Worm (Caenorhabditis elegans) whole organism, midembryonic: ENCODE measurements around the gene C50H2.4.

Experiments
- T22C8.4 ChIP-seq: fragments of 200-800 bp; sonication (Bioruptor generic); IDR thresholded peaks from 2 replicates; pipeline ENCODE4 v1.3.6; 2022; ENCODE audit warnings: missing genetic modification characterization, missing compliant biosample characterization
- cog-1 ChIP-seq: sonication (generic microtip); optimal IDR thresholded peaks from 2 replicates; lab custom pipeline; 2016; ENCODE audit warnings: missing genetic modification characterization, missing compliant biosample characterization
- flt-1 ChIP-seq: fragments of 200-800 bp; sonication (Bioruptor generic); IDR thresholded peaks from 2 replicates; pipeline ENCODE4 v1.3.6; 2022; ENCODE audit warnings: missing genetic modification characterization, missing compliant biosample characterization
- klf-2 ChIP-seq: fragments of 200-800 bp; sonication (Bioruptor generic); conservative IDR thresholded peaks from 2 replicates; pipeline ENCODE4 v1.3.6; 2022; ENCODE audit warnings: missing genetic modification reagents, missing genetic modification characterization, missing compliant biosample characterization
- med-1 ChIP-seq: sonication (generic microtip); optimal IDR thresholded peaks from 2 replicates; lab custom pipeline; 2017; ENCODE audit warnings: missing genetic modification characterization, mild to moderate bottlenecking, missing compliant biosample characterization, antibody characterized with exemption, missing genetic modification reagents; ENCODE audit not compliant: insufficient read depth
- ref-1 ChIP-seq: fragments of 200-800 bp; sonication (Bioruptor generic); conservative IDR thresholded peaks from 2 replicates; pipeline ENCODE4 v1.3.6; 2022; ENCODE audit warnings: missing genetic modification reagents, missing genetic modification characterization, missing compliant biosample characterization
- ztf-23 ChIP-seq: fragments of 200-800 bp; sonication (Bioruptor generic); IDR thresholded peaks from 2 replicates; pipeline ENCODE4 v1.3.6; 2022; ENCODE audit warnings: missing genetic modification reagents, missing genetic modification characterization, missing compliant biosample characterization
- ztf-29 ChIP-seq: fragments of 200-800 bp; sonication (Bioruptor generic); IDR thresholded peaks from 2 replicates; pipeline ENCODE4 v1.3.6; 2022; ENCODE audit warnings: missing genetic modification reagents, missing genetic modification characterization, missing compliant biosample characterization

DNA sequence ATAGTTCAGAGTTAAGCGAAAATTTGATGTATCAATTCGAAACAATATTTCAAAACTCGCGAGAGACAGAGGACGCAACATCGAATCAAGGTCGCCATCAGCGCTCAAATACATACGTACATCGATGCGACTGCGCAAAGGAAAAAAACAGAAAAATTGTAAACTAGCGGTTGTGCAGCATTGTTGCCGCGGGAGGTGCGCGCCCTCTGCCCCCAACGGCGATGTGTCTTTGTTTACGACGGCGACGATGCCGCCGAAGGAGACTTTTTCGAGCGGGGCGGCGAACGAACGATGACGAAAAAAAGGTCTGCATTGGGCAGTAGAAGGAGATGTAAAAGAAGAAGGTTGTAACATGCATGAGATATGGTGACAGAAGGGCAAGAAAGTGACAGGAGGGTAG, 46.2 kb downstream of the C50H2.4 start:
- TF ChIP-seq T22C8.4 (GFP tag; lab: Robert Waterston, UW) (no peak), flt-1 (GFP tag; lab: Robert Waterston, UW) (0 out of 2 replicates have a peak, but pooled peaks have one; percentile 9), ref-1 (no peak), med-1 (GFP tag; lab: Kevin White, UChicago) (no peak), ztf-23 (GFP tag; lab: Robert Waterston, UW) (no peak), cog-1 (tag; lab: Kevin White, UChicago) (no peak), ztf-29 (GFP tag; lab: Robert Waterston, UW) (no peak), klf-2 (GFP tag; lab: Robert Waterston, UW) (no peak)
